Fruit fly (Drosophila melanogaster): ENCODE data around the gene sba.

The sba gene

dm6 chr3R:23887096-23887421 lies 35.7 kb downstream of the sba start (continued):
- TF ChIP-seq CG12769 (tag; optimal IDR thresholded peaks at IDR 0.05): peak; percentile 53
- TF ChIP-seq CG30020 (tag; optimal IDR thresholded peaks at IDR 0.05): peak; percentile 80
- peak; percentile 86 for TF ChIP-seq CG18599 (GFP tag; optimal IDR thresholded peaks at IDR 0.05)
- TF ChIP-seq chm (GFP tag; IDR thresholded peaks at IDR 0.05): peak; percentile 96; the same call in 1 of the 2 replicates
- peak; percentile 71 for TF ChIP-seq CG11723 (GFP tag; optimal IDR thresholded peaks at IDR 0.05)
- no peak for TF ChIP-seq CG1832 (GFP tag; optimal IDR thresholded peaks at IDR 0.05)
- peak; percentile 83 for TF ChIP-seq Rfx (GFP tag; IDR thresholded peaks at IDR 0.05)
- TF ChIP-seq jing (GFP tag; optimal IDR thresholded peaks at IDR 0.05): peak; percentile 76
- no peak for TF ChIP-seq da (GFP tag; optimal IDR thresholded peaks at IDR 0.05)
- no peak for TF ChIP-seq hkb (optimal IDR thresholded peaks at IDR 0.05)
- peak; percentile 95 for TF ChIP-seq hkb (GFP tag; IDR thresholded peaks at IDR 0.05)
- TF ChIP-seq CG2199 (GFP tag; IDR thresholded peaks at IDR 0.05): peak; percentile 47; the same call in 1 of the 3 replicates
- no peak for TF ChIP-seq CG3163 (GFP tag; optimal IDR thresholded peaks at IDR 0.05)
- peak; percentile 75; the same call in 1 of the 3 replicates for TF ChIP-seq C15 (GFP tag; IDR thresholded peaks at IDR 0.05)
- TF ChIP-seq z (GFP tag; IDR thresholded peaks at IDR 0.05): peak; percentile 70
- peak; percentile 96 for TF ChIP-seq Sox102F (GFP tag; optimal IDR thresholded peaks at IDR 0.05)
- TF ChIP-seq danr (GFP tag; IDR thresholded peaks at IDR 0.05): peak; percentile 81
- no peak for TF ChIP-seq pho (GFP tag; optimal IDR thresholded peaks at IDR 0.05)
- TF ChIP-seq gsb-n (tag; optimal IDR thresholded peaks at IDR 0.05): peak; percentile 98
- peak; percentile 68 for TF ChIP-seq CG9932 (GFP tag; IDR thresholded peaks at IDR 0.05)
- peak; percentile 92 for TF ChIP-seq Xbp1 (GFP tag; optimal IDR thresholded peaks at IDR 0.05)
- TF ChIP-seq CG3065 (GFP tag; optimal IDR thresholded peaks at IDR 0.05): peak; percentile 69
- TF ChIP-seq ems (GFP tag; optimal IDR thresholded peaks at IDR 0.05): peak; percentile 66
- no peak for TF ChIP-seq CG3995 (GFP tag; optimal IDR thresholded peaks at IDR 0.05)
- TF ChIP-seq CG2875 (GFP tag; optimal IDR thresholded peaks at IDR 0.05): peak; percentile 95
- TF ChIP-seq ci (GFP tag; IDR thresholded peaks at IDR 0.05): peak; percentile 96
- peak; percentile 72; the same call in 2 of the 3 replicates for TF ChIP-seq Optix (GFP tag; IDR thresholded peaks at IDR 0.05)
- peak; percentile 78 for TF ChIP-seq nau (GFP tag; optimal IDR thresholded peaks at IDR 0.05)
- no peak for TF ChIP-seq CG4282 (GFP tag; optimal IDR thresholded peaks at IDR 0.05)
- TF ChIP-seq CG5180 (GFP tag; optimal IDR thresholded peaks at IDR 0.05): peak; percentile 74
- no peak for TF ChIP-seq disco-r (GFP tag; optimal IDR thresholded peaks at IDR 0.05)
- no peak for TF ChIP-seq fu2 (GFP tag; optimal IDR thresholded peaks at IDR 0.05)
- peak; percentile 34 for TF ChIP-seq Ets97D (GFP tag; optimal IDR thresholded peaks at IDR 0.05)
- TF ChIP-seq CG10543 (GFP tag; optimal IDR thresholded peaks at IDR 0.05): no peak
- peak; percentile 55 for TF ChIP-seq Bdp1 (GFP tag; optimal IDR thresholded peaks at IDR 0.05)
- TF ChIP-seq CG8388 (GFP tag; optimal IDR thresholded peaks at IDR 0.05): peak; percentile 97
- peak; percentile 52 to 69 for TF ChIP-seq Pdp1 (GFP tag; optimal IDR thresholded peaks at IDR 0.05)
- peak; percentile 85 for TF ChIP-seq CG14050 (GFP tag; IDR thresholded peaks at IDR 0.05)
- TF ChIP-seq CG10565 (GFP tag; optimal IDR thresholded peaks at IDR 0.05): peak; percentile 76
- peak; percentile 92 for TF ChIP-seq CG1602 (GFP tag; optimal IDR thresholded peaks at IDR 0.05)
- TF ChIP-seq CG7745 (tag; optimal IDR thresholded peaks at IDR 0.05): peak; percentile 94
- no peak for TF ChIP-seq CG14860 (GFP tag; IDR thresholded peaks at IDR 0.05; ENCODE audit: partially characterized antibody)
- peak; percentile 23; the same call in 1 of the 2 replicates for TF ChIP-seq cas (GFP tag; IDR thresholded peaks at IDR 0.05)
- TF ChIP-seq HLHmδ (GFP tag; optimal IDR thresholded peaks at IDR 0.05): no peak
- peak; percentile 96 for TF ChIP-seq sisA (GFP tag; IDR thresholded peaks at IDR 0.05)
- peak; percentile 80 for TF ChIP-seq CG7271 (tag; optimal IDR thresholded peaks at IDR 0.05)
- TF ChIP-seq E2f1 (GFP tag; IDR thresholded peaks at IDR 0.05): peak; percentile 94
- TF ChIP-seq croc (GFP tag; conservative IDR thresholded peaks at IDR 0.05): peak; percentile 95
- TF ChIP-seq Lhr (GFP tag; optimal IDR thresholded peaks at IDR 0.05): peak; percentile 86
- TF ChIP-seq jigr1 (GFP tag; IDR thresholded peaks at IDR 0.05): peak; percentile 69; the same call in 2 of the 3 replicates
- no peak for TF ChIP-seq CG7786 (GFP tag; optimal IDR thresholded peaks at IDR 0.05)
- TF ChIP-seq CG12219 (GFP tag; optimal IDR thresholded peaks at IDR 0.05): peak; percentile 88

Measured in whole organism, embryonic.